Fruit fly (Drosophila melanogaster): ENCODE measurements around the gene CG32037.

Gene CG32037

dm6 chr3L:9446731-9447238 is 45.2 kb downstream of the CG32037 start, which contains the start of gene CG3529 (continued):
- peak; percentile 80 for TF ChIP-seq CG9797 (GFP tag; optimal IDR thresholded peaks at IDR 0.05)
- no peak for TF ChIP-seq hkb (optimal IDR thresholded peaks at IDR 0.05)
- TF ChIP-seq hkb (GFP tag; IDR thresholded peaks at IDR 0.05) = 0 out of 2 replicates have a peak, but pooled peaks have one; percentile 23
- no peak for TF ChIP-seq CG14667 (GFP tag; IDR thresholded peaks at IDR 0.05)
- peak; percentile 21 for TF ChIP-seq lilli (GFP tag; optimal IDR thresholded peaks at IDR 0.05)
- no peak for TF ChIP-seq ham (GFP tag; IDR thresholded peaks at IDR 0.05)
- no peak for TF ChIP-seq CG3726 (GFP tag; IDR thresholded peaks at IDR 0.05)
- TF ChIP-seq CG31441 (GFP tag; IDR thresholded peaks at IDR 0.05) = peak; percentile 40; the same call in 1 of the 2 replicates
- TF ChIP-seq Bdp1 (GFP tag; optimal IDR thresholded peaks at IDR 0.05) = peak; percentile 19
- no peak for TF ChIP-seq pho (GFP tag; optimal IDR thresholded peaks at IDR 0.05)
- no peak for TF ChIP-seq CG14860 (GFP tag; IDR thresholded peaks at IDR 0.05; ENCODE audit: partially characterized antibody)
- TF ChIP-seq crp (GFP tag; optimal IDR thresholded peaks at IDR 0.05) = peak in 1 of 2 experiments; percentile 2
- no peak for TF ChIP-seq Dad (GFP tag; optimal IDR thresholded peaks at IDR 0.05)
- no peak for TF ChIP-seq h (optimal IDR thresholded peaks at IDR 0.05)
- no peak for TF ChIP-seq cad (GFP tag; optimal IDR thresholded peaks at IDR 0.05)
- TF ChIP-seq CG17328 (GFP tag; IDR thresholded peaks at IDR 0.05) = no peak
- TF ChIP-seq Elba2 (GFP tag; optimal IDR thresholded peaks at IDR 0.05) = no peak
- no peak for TF ChIP-seq Sry-β (GFP tag; optimal IDR thresholded peaks at IDR 0.05)
- TF ChIP-seq org-1 (GFP tag; optimal IDR thresholded peaks at IDR 0.05) = no peak
- no peak for TF ChIP-seq CG12155 (GFP tag; optimal IDR thresholded peaks at IDR 0.05)
- peak; percentile 87 for TF ChIP-seq nerfin-1 (tag; optimal IDR thresholded peaks at IDR 0.05)
- TF ChIP-seq sc (optimal IDR thresholded peaks at IDR 0.05) = no peak
- no peak for TF ChIP-seq sc (GFP tag; optimal IDR thresholded peaks at IDR 0.05)
- no peak for TF ChIP-seq Oaz (GFP tag; IDR thresholded peaks at IDR 0.05)
- TF ChIP-seq crol (GFP tag; IDR thresholded peaks at IDR 0.05) = peak; percentile 89
- no peak for TF ChIP-seq z (GFP tag; IDR thresholded peaks at IDR 0.05)
- no peak for TF ChIP-seq CG13123 (GFP tag; optimal IDR thresholded peaks at IDR 0.05)
- TF ChIP-seq sisA (GFP tag; IDR thresholded peaks at IDR 0.05) = no peak
- no peak for TF ChIP-seq CG18011 (GFP tag; optimal IDR thresholded peaks at IDR 0.05)
- no peak for TF ChIP-seq PHDP (tag; optimal IDR thresholded peaks at IDR 0.05)
- TF ChIP-seq fd3F (GFP tag; optimal IDR thresholded peaks at IDR 0.05) = no peak
- TF ChIP-seq CrebB (tag; optimal IDR thresholded peaks at IDR 0.05) = peak; percentile 3
- peak; percentile 30 for TF ChIP-seq CG9817 (tag; optimal IDR thresholded peaks at IDR 0.05)
- TF ChIP-seq CG10462 (GFP tag; optimal IDR thresholded peaks at IDR 0.05) = no peak
- TF ChIP-seq mld (GFP tag; IDR thresholded peaks at IDR 0.05; ENCODE audit: partially characterized antibody) = no peak
- no peak for TF ChIP-seq Scr (GFP tag; IDR thresholded peaks at IDR 0.05; ENCODE audit: partially characterized antibody)
- peak; percentile 19 for TF ChIP-seq HmgD (GFP tag; optimal IDR thresholded peaks at IDR 0.05)
- TF ChIP-seq B-H2 (GFP tag; optimal IDR thresholded peaks at IDR 0.05) = peak; percentile 64
- peak; percentile 44 for TF ChIP-seq kah (GFP tag; optimal IDR thresholded peaks at IDR 0.05)
- no peak for TF ChIP-seq Vsx1 (GFP tag; optimal IDR thresholded peaks at IDR 0.05)
- peak; percentile 23; the same call in 1 of the 2 replicates for TF ChIP-seq ttk (GFP tag; IDR thresholded peaks at IDR 0.05)
- no peak for TF ChIP-seq sob (GFP tag; IDR thresholded peaks at IDR 0.05)
- TF ChIP-seq nom (GFP tag; optimal IDR thresholded peaks at IDR 0.05) = peak; percentile 51
- TF ChIP-seq Stat92E (GFP tag; optimal IDR thresholded peaks at IDR 0.05) = peak in 1 of 3 experiments; percentile 54
- no peak for TF ChIP-seq knrl (GFP tag; IDR thresholded peaks at IDR 0.05; ENCODE audit: partially characterized antibody)
- no peak for TF ChIP-seq unpg (GFP tag; optimal IDR thresholded peaks at IDR 0.05)
- no peak for TF ChIP-seq lov (optimal IDR thresholded peaks at IDR 0.05)
- TF ChIP-seq lov (GFP tag; IDR thresholded peaks at IDR 0.05) = no peak
- peak; percentile 20 for TF ChIP-seq Dp (GFP tag; optimal IDR thresholded peaks at IDR 0.05)
- TF ChIP-seq CG11504 (tag; optimal IDR thresholded peaks at IDR 0.05) = peak; percentile 45
- peak; percentile 4 for TF ChIP-seq CG12219 (GFP tag; optimal IDR thresholded peaks at IDR 0.05)
- no peak for TF ChIP-seq fu2 (GFP tag; optimal IDR thresholded peaks at IDR 0.05)

Measured in whole organism, embryonic.